Fruit fly (Drosophila melanogaster) whole organism, adult: ENCODE results near the gene CG46399.

Source experiments
- CG14711 ChIP-seq: fragments of 200-800 bp; sonication (Bioruptor generic); optimal IDR thresholded peaks from 2 replicates; lab custom pipeline; 2018; ENCODE audit warnings: missing biosample characterization, mild to moderate bottlenecking, missing genetic modification characterization, moderate library complexity
- CG5204 ChIP-seq: fragments of 200-800 bp; sonication (Bioruptor generic); optimal IDR thresholded peaks from 2 replicates; lab custom pipeline; 2016; ENCODE audit warnings: missing biosample characterization, missing genetic modification characterization
- CG7045 ChIP-seq: fragments of 200-800 bp; sonication (Bioruptor generic); optimal IDR thresholded peaks from 2 replicates; lab custom pipeline; 2017; ENCODE audit warnings: missing biosample characterization, mild to moderate bottlenecking, missing genetic modification characterization
- Hr96 ChIP-seq: fragments of 200-800 bp; sonication (Bioruptor generic); optimal IDR thresholded peaks from 2 replicates; lab custom pipeline; 2016; ENCODE audit warnings: missing biosample characterization, missing genetic modification characterization
- kay ChIP-seq: fragments of 200-800 bp; sonication (Bioruptor generic); peaks from one replicate; lab custom pipeline; 2016; ENCODE audit warnings: missing biosample characterization, missing genetic modification characterization, borderline replicate concordance
- pad ChIP-seq: fragments of 200-800 bp; sonication (Bioruptor generic); optimal IDR thresholded peaks from 3 replicates; lab custom pipeline; 2017; ENCODE audit warnings: missing biosample characterization, missing genetic modification characterization, mild to moderate bottlenecking, moderate library complexity, missing genetic modification reagents

- TF ChIP-seq CG7045 (GFP tag; lab: Kevin White, UChicago) (no peak), Hr96 (GFP tag; lab: Kevin White, UChicago) (no peak), kay (no peak), CG14711 (tag; lab: Kevin White, UChicago) (no peak), pad (GFP tag; lab: Kevin White, UChicago) (no peak), CG5204 (GFP tag; lab: Kevin White, UChicago) (no peak)
Observed at dm6 chrX:14862494-14862893, 3.4 kb downstream of the CG46399 start.
